Worm (Caenorhabditis elegans): Measurements from ENCODE around the gene T06C12.12.

DNA sequence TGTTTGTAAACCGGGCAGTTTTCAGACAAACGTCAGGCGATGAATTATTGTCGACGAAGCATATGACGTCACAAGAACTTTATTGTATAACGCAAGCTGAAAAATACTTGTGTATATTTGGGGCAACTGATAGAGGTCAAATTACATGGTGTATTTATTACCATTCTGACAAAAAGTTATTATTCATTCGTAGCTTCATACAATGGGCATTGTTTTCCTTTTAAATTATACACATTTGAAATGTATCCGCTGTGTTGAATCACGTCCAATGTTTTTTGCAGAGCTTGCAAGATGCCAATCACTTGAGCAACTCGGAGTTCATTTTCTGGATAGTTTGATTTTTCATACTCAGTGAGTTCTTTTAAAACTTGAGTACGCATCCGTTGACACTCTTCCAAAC lies 31.1 kb downstream of the T06C12.12 start, which contains the start of gene F35E8.13:
- TF ChIP-seq nhr-11 (tag; optimal IDR thresholded peaks at IDR 0.05) (no peak), unc-30 (tag; optimal IDR thresholded peaks at IDR 0.05) (no peak), tbx-2 (tag; optimal IDR thresholded peaks at IDR 0.05) (no peak)

Data from whole organism, L1 larva.